Fruit fly (Drosophila melanogaster): ENCODE data around the gene CG17721.

The CG17721 gene

DNA sequence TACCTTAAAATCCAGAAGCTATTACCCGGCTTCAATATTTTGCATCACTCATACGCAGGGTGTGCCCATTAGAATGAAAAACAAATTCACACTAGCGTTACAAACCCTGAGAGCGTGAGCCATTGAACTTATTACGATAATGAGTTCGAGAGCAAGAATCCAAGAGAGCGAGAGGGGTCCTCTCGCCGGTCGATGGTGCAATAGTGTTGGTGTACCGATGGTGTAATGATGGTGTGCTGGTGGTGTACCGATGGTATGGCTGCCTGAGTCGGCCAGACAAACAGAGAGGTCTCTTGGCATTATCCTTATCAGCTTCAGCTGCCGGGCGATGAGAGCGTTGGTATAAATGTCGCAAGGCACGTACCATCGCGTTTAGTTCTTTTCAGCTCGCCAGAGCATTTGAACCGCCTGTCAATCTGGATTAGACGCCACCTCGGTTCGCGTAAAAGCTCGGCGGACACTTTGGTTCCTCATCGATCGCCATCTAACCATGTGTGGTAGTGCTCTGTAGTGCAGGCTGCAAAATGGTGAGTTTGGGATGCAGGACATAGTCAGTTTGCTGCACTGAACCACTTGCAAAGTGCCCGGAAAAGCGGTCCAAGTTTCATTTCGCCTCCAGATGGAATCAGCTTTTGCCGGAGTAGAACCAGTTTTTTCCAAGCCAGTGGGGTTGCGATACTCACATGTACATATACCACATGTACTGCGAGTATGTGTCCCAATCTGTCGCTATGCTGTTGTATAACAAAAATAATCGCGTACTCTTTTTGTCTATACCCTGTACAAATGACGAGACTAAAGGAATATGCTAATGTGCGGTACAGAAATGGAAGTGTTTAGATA lies 34.7 kb upstream of the CG17721 start:
- no peak for TF ChIP-seq CG34367 (tag; optimal IDR thresholded peaks at IDR 0.05)
- no peak for TF ChIP-seq gl (tag; optimal IDR thresholded peaks at IDR 0.05)
- no peak for TF ChIP-seq CG8301 (tag; optimal IDR thresholded peaks at IDR 0.05)
- no peak for TF ChIP-seq CG32121 (GFP tag; IDR thresholded peaks at IDR 0.05)
- TF ChIP-seq EcR (GFP tag; optimal IDR thresholded peaks at IDR 0.05) = peak; percentile 94

DNA sequence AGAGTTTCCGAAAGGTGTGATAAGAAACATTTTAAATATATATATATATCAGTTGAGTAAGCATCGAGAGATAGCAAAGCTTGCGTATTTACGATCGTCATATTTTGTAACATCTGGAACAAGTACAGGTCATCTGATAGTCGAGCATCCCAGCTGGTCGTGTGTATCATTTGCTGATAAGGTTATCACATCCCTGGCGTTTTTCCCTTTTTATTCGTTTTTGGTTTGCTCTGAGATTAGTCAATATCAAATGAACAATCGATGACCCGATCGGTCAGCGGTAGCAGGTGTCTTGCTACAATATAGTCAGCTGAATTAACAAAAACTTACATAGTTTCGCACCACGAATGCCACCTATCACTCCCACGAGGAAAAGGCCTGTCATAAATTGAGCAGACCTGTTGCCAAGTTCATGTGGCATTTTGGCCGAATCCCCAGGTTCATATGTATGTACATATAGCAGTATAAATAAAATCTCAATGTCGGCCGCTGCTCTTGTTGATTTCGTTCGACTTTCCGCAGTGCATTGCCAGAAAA lies 34.0 kb upstream of the CG17721 start:
- peak; percentile 57 for TF ChIP-seq CG8301 (tag; optimal IDR thresholded peaks at IDR 0.05)
- no peak for TF ChIP-seq EcR (GFP tag; optimal IDR thresholded peaks at IDR 0.05)
- TF ChIP-seq fd96Ca (GFP tag; IDR thresholded peaks at IDR 0.05) = peak; percentile 71; the same call in 2 of the 3 replicates
- peak; percentile 81 for TF ChIP-seq Pif1A (GFP tag; optimal IDR thresholded peaks at IDR 0.05)
- TF ChIP-seq Ets98B (GFP tag; IDR thresholded peaks at IDR 0.05) = peak; percentile 57; the same call in 1 of the 2 replicates
- no peak for TF ChIP-seq rn (GFP tag; IDR thresholded peaks at IDR 0.05)
- TF ChIP-seq CG34367 (tag; optimal IDR thresholded peaks at IDR 0.05) = peak; percentile 24
- peak; percentile 80 for TF ChIP-seq Pif1B (GFP tag; optimal IDR thresholded peaks at IDR 0.05)
- peak; percentile 64 for TF ChIP-seq CG17806 (tag; optimal IDR thresholded peaks at IDR 0.05)
- peak; percentile 65; the same call in 2 of the 3 replicates for TF ChIP-seq CG4496 (GFP tag; IDR thresholded peaks at IDR 0.05)
- no peak for TF ChIP-seq CG13204 (GFP tag; optimal IDR thresholded peaks at IDR 0.05)
- TF ChIP-seq Snoo (tag; optimal IDR thresholded peaks at IDR 0.05) = peak; percentile 62
- TF ChIP-seq CG10348 (GFP tag; IDR thresholded peaks at IDR 0.05) = no peak
- no peak for TF ChIP-seq D1 (tag; optimal IDR thresholded peaks at IDR 0.05)
- TF ChIP-seq CG9948 (tag; optimal IDR thresholded peaks at IDR 0.05) = peak; percentile 50
- peak; percentile 67 for TF ChIP-seq CG14655 (GFP tag; optimal IDR thresholded peaks at IDR 0.05)
- peak; percentile 67 for TF ChIP-seq CG8159 (tag; optimal IDR thresholded peaks at IDR 0.05)
- TF ChIP-seq CG32121 (GFP tag; IDR thresholded peaks at IDR 0.05) = peak; percentile 67
- TF ChIP-seq CG12605 (GFP tag; IDR thresholded peaks at IDR 0.05) = no peak
- peak; percentile 49 for TF ChIP-seq CG15710 (tag; optimal IDR thresholded peaks at IDR 0.05)
- no peak for TF ChIP-seq gl (tag; optimal IDR thresholded peaks at IDR 0.05)

DNA sequence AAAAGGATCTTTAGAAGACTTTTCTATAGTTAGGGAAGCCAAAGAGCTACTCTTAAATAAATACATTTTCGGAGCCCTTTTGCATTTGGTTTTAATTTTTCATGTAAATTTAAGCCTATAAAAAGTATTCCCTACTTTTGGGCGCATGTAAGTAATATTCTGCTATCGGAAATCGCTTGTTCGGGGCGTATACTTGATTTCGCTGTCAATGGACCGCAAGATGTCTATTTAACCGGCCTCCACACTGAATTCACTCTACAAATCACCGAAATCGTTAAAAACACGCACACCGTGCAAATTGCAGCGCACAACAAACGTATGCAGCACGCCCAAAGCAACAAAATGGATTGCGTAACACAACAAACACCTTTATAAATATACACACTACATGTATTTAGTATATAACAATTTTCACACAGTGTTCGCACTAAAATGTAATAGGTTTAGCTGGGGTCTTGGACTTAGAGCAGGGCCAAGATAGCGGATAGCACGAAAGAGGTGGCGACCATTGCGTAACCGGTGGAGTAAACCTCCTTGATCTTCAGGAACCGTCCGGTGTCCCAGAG lies 26.1 kb upstream of the CG17721 start:
- TF ChIP-seq Pif1A (GFP tag; optimal IDR thresholded peaks at IDR 0.05) (no peak), EcR (GFP tag; optimal IDR thresholded peaks at IDR 0.05) (peak; percentile 42)

DNA sequence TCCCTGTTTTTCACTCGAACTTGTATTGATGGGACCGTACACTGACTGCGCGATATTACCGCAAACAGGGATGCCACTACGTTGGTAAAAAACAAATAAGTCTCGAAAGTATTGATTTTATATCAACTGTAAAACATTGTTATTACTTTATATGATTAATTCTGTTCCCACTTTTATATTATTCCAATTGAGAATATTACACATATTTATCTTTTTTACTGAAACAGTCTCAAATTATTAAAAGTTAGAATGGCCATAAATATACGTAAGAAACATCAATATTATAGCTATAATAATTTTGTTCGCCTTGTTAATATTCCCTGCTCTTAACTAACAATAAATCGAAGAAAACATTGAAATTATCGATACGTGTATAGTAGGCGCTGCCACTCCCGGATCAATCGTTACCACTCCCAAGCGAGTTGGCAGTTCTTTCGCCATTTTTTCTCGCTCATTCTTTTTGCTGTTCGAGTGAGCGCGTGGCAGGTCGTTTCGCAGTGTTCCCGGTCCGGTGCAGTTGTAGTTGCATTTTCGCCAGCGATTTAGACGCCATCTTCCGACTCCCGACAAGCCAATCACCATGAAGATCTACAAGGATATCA lies 25.0 kb upstream of the CG17721 start, which contains the start of the genes SdhC and Tctp:
Gene SdhC (minus strand): TSS at position 49 of the 602 bp plus-strand sequence.
Gene Tctp (plus strand): TSS at position 447 of the 602 bp plus-strand sequence.
- peak; percentile 3 for TF ChIP-seq CG9948 (tag; optimal IDR thresholded peaks at IDR 0.05)
- no peak for TF ChIP-seq gl (tag; optimal IDR thresholded peaks at IDR 0.05)
- TF ChIP-seq CG15710 (tag; optimal IDR thresholded peaks at IDR 0.05) = peak; percentile 18
- TF ChIP-seq Pif1A (GFP tag; optimal IDR thresholded peaks at IDR 0.05) = peak; percentile 52
- peak; percentile 4 for TF ChIP-seq Snoo (tag; optimal IDR thresholded peaks at IDR 0.05)
- TF ChIP-seq CG34367 (tag; optimal IDR thresholded peaks at IDR 0.05) = peak; percentile 4
- TF ChIP-seq Pif1B (GFP tag; optimal IDR thresholded peaks at IDR 0.05) = peak; percentile 14
- TF ChIP-seq Ets98B (GFP tag; IDR thresholded peaks at IDR 0.05) = peak; percentile 36
- TF ChIP-seq CG8159 (tag; optimal IDR thresholded peaks at IDR 0.05) = peak; percentile 47
- TF ChIP-seq CG8301 (tag; optimal IDR thresholded peaks at IDR 0.05) = peak; percentile 15
- TF ChIP-seq CG14655 (GFP tag; optimal IDR thresholded peaks at IDR 0.05) = no peak
- no peak for TF ChIP-seq D1 (tag; optimal IDR thresholded peaks at IDR 0.05)
- no peak for TF ChIP-seq CG10348 (GFP tag; IDR thresholded peaks at IDR 0.05)

DNA sequence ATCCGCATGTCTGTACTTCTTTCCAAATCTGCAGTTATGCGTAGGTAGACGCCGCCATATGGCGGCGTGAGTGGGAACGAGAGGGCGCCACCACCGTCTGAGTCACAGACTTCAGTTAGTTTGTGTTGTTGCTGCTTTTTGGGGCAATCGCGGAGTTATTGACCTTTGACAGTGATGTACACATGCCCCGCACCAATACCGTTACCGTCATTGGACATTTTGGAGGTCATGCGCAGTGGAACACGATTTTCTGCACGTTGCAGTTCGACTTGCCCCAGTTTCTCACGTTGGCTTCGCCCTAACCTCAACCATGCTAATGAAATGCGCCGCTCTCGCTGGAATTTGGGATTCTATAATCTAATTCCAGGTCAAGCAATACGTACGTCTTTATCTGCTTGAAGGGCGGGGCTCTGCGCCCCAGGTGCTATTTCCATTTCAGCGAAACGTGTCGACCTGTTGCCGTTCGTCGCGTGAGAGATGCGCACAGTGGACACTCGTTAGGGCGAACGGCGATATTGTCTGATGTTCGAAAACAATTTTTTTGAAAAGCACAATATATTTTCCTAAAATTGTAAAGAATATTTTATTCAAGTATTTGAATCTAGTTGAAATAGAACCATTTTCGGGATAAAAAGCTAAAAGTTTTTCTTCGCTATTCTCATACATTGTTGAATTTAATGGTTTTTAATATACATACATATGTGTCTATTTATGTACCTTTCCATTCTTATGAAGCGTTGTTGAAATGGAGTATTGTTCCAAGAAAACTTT lies 23.5 kb upstream of the CG17721 start:
- no peak for TF ChIP-seq gl (tag; optimal IDR thresholded peaks at IDR 0.05)
- peak; percentile 78 for TF ChIP-seq CG12605 (GFP tag; IDR thresholded peaks at IDR 0.05)
- TF ChIP-seq Ets98B (GFP tag; IDR thresholded peaks at IDR 0.05) = peak; percentile 62
- peak; percentile 59 for TF ChIP-seq CG8301 (tag; optimal IDR thresholded peaks at IDR 0.05)
- TF ChIP-seq CG14655 (GFP tag; optimal IDR thresholded peaks at IDR 0.05) = no peak
- no peak for TF ChIP-seq D1 (tag; optimal IDR thresholded peaks at IDR 0.05)
- peak; percentile 44 for TF ChIP-seq CG9948 (tag; optimal IDR thresholded peaks at IDR 0.05)
- TF ChIP-seq CG4496 (GFP tag; IDR thresholded peaks at IDR 0.05) = peak; percentile 65; the same call in 2 of the 3 replicates
- peak; percentile 73 for TF ChIP-seq CG32121 (GFP tag; IDR thresholded peaks at IDR 0.05)
- peak; percentile 58 for TF ChIP-seq CG15710 (tag; optimal IDR thresholded peaks at IDR 0.05)
- peak; percentile 95 for TF ChIP-seq EcR (GFP tag; optimal IDR thresholded peaks at IDR 0.05)
- peak; percentile 56 for TF ChIP-seq Snoo (tag; optimal IDR thresholded peaks at IDR 0.05)
- peak; percentile 61 for TF ChIP-seq CG17806 (tag; optimal IDR thresholded peaks at IDR 0.05)
- TF ChIP-seq CG13204 (GFP tag; optimal IDR thresholded peaks at IDR 0.05) = no peak
- TF ChIP-seq Pif1B (GFP tag; optimal IDR thresholded peaks at IDR 0.05) = peak; percentile 41
- peak; percentile 27; the same call in 1 of the 2 replicates for TF ChIP-seq rn (GFP tag; IDR thresholded peaks at IDR 0.05)
- TF ChIP-seq fd96Ca (GFP tag; IDR thresholded peaks at IDR 0.05) = no peak; the same call in 2 of the 3 replicates
- peak; percentile 29 for TF ChIP-seq CG34367 (tag; optimal IDR thresholded peaks at IDR 0.05)
- TF ChIP-seq CG10348 (GFP tag; IDR thresholded peaks at IDR 0.05) = no peak
- peak; percentile 58 for TF ChIP-seq CG8159 (tag; optimal IDR thresholded peaks at IDR 0.05)
- peak; percentile 66 for TF ChIP-seq Pif1A (GFP tag; optimal IDR thresholded peaks at IDR 0.05)
